Worm (Caenorhabditis elegans): ENCODE results near the gene clec-184.

ce11 chrIV:12420455-12420854 lies 12.0 kb upstream of the clec-184 start, which contains the start of gene ugt-65:
- TF ChIP-seq mel-28 (tag; optimal IDR thresholded peaks at IDR 0.05; ENCODE audit: borderline replicate concordance) = no peak
- no peak for TF ChIP-seq tbp1 (GFP tag; optimal IDR thresholded peaks at IDR 0.05)
- TF ChIP-seq dpff-1 (tag; optimal IDR thresholded peaks at IDR 0.05) = no peak
- TF ChIP-seq hlh-12 (tag; optimal IDR thresholded peaks at IDR 0.05) = no peak
- TF ChIP-seq F22D6.2 (tag; optimal IDR thresholded peaks at IDR 0.05) = no peak
- no peak for TF ChIP-seq snpc-4 (GFP tag; optimal IDR thresholded peaks at IDR 0.05)
- TF ChIP-seq snpc-4 (tag; optimal IDR thresholded peaks at IDR 0.05) = no peak
- no peak for TF ChIP-seq nhr-27 (tag; optimal IDR thresholded peaks at IDR 0.05)
- TF ChIP-seq F57C9.4 (tag; optimal IDR thresholded peaks at IDR 0.05) = no peak
- no peak for TF ChIP-seq unc-62 (GFP tag; optimal IDR thresholded peaks at IDR 0.05)
- no peak for TF ChIP-seq pha-4 (tag; optimal IDR thresholded peaks at IDR 0.05)
- TF ChIP-seq ama-1 (optimal IDR thresholded peaks at IDR 0.05) = no peak
- TF ChIP-seq ama-1 (GFP tag; optimal IDR thresholded peaks at IDR 0.05) = no peak
- TF ChIP-seq lag-1 (GFP tag; IDR thresholded peaks at IDR 0.05) = no peak
- no peak for TF ChIP-seq ZK185.1 (tag; optimal IDR thresholded peaks at IDR 0.05; ENCODE audit: poor library complexity, severe bottlenecking)

Data from whole organism, young adult.